Worm (Caenorhabditis elegans): Measurements from ENCODE around the gene gbb-1.

The gbb-1 gene

DNA sequence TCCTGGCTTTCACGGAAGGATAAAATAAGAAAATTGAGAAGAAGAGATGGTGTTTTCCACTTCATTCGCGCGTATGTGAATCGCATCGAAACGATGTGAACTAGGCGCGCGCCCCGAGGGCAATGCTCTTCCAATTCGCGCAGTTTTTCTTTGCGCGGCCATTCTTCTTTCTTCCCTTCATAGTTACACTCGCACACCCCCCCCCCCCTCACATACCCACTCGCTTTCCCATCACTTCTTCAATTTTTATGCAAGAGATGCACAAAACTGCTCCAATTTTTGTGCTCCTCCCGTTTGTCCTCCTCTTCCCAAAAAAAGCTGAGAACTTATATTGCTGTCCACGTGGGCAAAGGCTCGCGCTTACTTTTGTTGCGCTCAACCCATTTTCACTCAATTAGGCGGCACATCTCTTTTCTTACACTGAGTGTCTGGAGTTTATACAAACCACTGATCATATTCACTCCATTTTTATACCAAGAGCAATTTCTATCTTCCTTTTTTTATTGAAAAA, 4.2 kb upstream of the gbb-1 start:
- TF ChIP-seq tbp1 (GFP tag; optimal IDR thresholded peaks at IDR 0.05): no peak
- TF ChIP-seq nfyb-1 (GFP tag; IDR thresholded peaks at IDR 0.05): no peak
- 0 out of 2 replicates have a peak, but pooled peaks have one; percentile 52 for TF ChIP-seq zfh-2 (GFP tag; conservative IDR thresholded peaks at IDR 0.05)
- TF ChIP-seq attf-6 (GFP tag; IDR thresholded peaks at IDR 0.05): no peak
- no peak for TF ChIP-seq pbrm-1 (GFP tag; IDR thresholded peaks at IDR 0.05)
- TF ChIP-seq ztf-6 (GFP tag; IDR thresholded peaks at IDR 0.05): no peak
- no peak for TF ChIP-seq F37B4.10 (GFP tag; IDR thresholded peaks at IDR 0.05)
- no peak for TF ChIP-seq hmg-1.2 (GFP tag; IDR thresholded peaks at IDR 0.05)
- no peak for TF ChIP-seq bed-2 (GFP tag; IDR thresholded peaks at IDR 0.05)
- TF ChIP-seq ceh-58 (GFP tag; IDR thresholded peaks at IDR 0.05): no peak
- peak; percentile 3 for TF ChIP-seq chd-7 (tag; optimal IDR thresholded peaks at IDR 0.05)
- TF ChIP-seq cebp-1 (GFP tag; IDR thresholded peaks at IDR 0.05): no peak
- no peak for TF ChIP-seq cebp-1 (tag; optimal IDR thresholded peaks at IDR 0.05)

DNA sequence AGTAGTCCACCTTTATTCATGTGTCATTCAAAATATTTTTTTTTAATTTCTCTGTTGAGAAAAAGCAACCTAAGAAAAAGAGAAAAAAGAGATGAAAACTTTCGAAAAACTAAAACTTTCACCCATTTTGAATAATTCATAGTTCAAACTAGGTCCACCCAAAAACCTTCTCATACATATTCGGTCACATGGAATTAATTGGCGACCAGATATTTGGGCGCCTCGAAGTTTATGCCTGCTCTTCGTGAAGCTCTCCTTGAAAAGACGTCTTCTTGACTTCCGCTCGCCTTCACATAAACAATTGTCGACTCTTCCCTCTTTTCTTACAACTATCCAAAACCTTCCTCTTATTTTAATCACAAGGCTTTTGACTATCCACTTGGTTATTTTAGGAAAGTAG, 2.1 kb upstream of the gbb-1 start:
- TF ChIP-seq F10E7.11 (tag; optimal IDR thresholded peaks at IDR 0.05): no peak
- no peak for TF ChIP-seq him-1 (tag; optimal IDR thresholded peaks at IDR 0.05)
- no peak for TF ChIP-seq Y53G8AR.9 (GFP tag; conservative IDR thresholded peaks at IDR 0.05)
- no peak for TF ChIP-seq aptf-2 (GFP tag; conservative IDR thresholded peaks at IDR 0.05)
- no peak for TF ChIP-seq ceh-58 (GFP tag; IDR thresholded peaks at IDR 0.05)

DNA sequence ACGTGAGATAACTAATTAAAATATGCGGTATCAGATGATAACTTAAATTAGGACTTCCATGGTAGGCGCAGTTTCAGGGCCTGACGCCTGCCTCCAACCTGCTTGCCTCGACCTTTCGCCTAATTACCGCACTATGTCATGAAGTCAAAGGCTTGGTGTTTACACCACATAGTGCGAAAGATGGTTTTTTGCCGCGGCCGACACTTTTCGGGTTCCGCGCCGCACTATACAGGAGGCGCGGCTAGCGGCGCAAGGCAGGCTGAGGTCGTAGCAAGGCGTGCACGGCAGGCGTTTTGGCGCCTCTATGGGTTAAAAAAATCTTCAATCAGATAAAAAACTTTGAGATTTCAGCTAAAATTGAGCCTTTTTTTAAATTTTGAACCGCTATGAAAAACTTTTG, 3.0 kb downstream of the gbb-1 start:
- TF ChIP-seq nfyb-1 (GFP tag; IDR thresholded peaks at IDR 0.05) (0 out of 2 replicates have a peak, but pooled peaks have one; percentile 41), snpc-3.4 (tag; optimal IDR thresholded peaks at IDR 0.05) (no peak), rpc-1 (optimal IDR thresholded peaks at IDR 0.05) (no peak), rpc-1 (tag; optimal IDR thresholded peaks at IDR 0.05) (no peak), aptf-3 (GFP tag; IDR thresholded peaks at IDR 0.05) (no peak), snpc-4 (GFP tag; optimal IDR thresholded peaks at IDR 0.05) (peak; percentile 72), snpc-4 (tag; optimal IDR thresholded peaks at IDR 0.05) (peak; percentile 53 to 94 (median 86)), attf-3 (GFP tag; conservative IDR thresholded peaks at IDR 0.05) (no peak), C06A6.2 (GFP tag; conservative IDR thresholded peaks at IDR 0.05) (no peak), pbrm-1 (GFP tag; IDR thresholded peaks at IDR 0.05) (0 out of 2 replicates have a peak, but pooled peaks have one; percentile 39), atf-7 (tag; optimal IDR thresholded peaks at IDR 0.05) (no peak), snpc-1.1 (tag; optimal IDR thresholded peaks at IDR 0.05; ENCODE audit: insufficient read depth) (peak; percentile 78), efl-1 (GFP tag; optimal IDR thresholded peaks at IDR 0.05) (no peak), T07F8.4 (tag; optimal IDR thresholded peaks at IDR 0.05) (no peak), nfya-1 (tag; optimal IDR thresholded peaks at IDR 0.05; ENCODE audit: borderline replicate concordance, insufficient read depth) (no peak), pha-4 (tag; optimal IDR thresholded peaks at IDR 0.05) (no peak), zfh-2 (GFP tag; conservative IDR thresholded peaks at IDR 0.05) (no peak), B0261.1 (tag; optimal IDR thresholded peaks at IDR 0.05) (no peak), chd-7 (tag; optimal IDR thresholded peaks at IDR 0.05) (no peak), egrh-3 (GFP tag; IDR thresholded peaks at IDR 0.05) (no peak), lin-54 (GFP tag; optimal IDR thresholded peaks at IDR 0.05) (no peak), K11D2.4 (GFP tag; IDR thresholded peaks at IDR 0.05) (no peak), let-607 (tag; optimal IDR thresholded peaks at IDR 0.05) (no peak), ztf-6 (GFP tag; IDR thresholded peaks at IDR 0.05) (no peak), nhr-90 (tag; optimal IDR thresholded peaks at IDR 0.05) (no peak), gei-17 (GFP tag; optimal IDR thresholded peaks at IDR 0.05) (no peak), dpff-1 (tag; optimal IDR thresholded peaks at IDR 0.05) (no peak), snpc-1.3 (tag; optimal IDR thresholded peaks at IDR 0.05; ENCODE audit: insufficient read depth) (no peak), unc-130 (GFP tag; optimal IDR thresholded peaks at IDR 0.05) (no peak), rcor-1 (GFP tag; IDR thresholded peaks at IDR 0.05) (no peak), hmg-1.2 (GFP tag; IDR thresholded peaks at IDR 0.05) (peak; percentile 70), lag-1 (GFP tag; IDR thresholded peaks at IDR 0.05) (no peak), F33H1.4 (GFP tag; IDR thresholded peaks at IDR 0.05) (no peak), nfya-2 (GFP tag; IDR thresholded peaks at IDR 0.05) (no peak)
